Fruit fly (Drosophila melanogaster) whole organism, embryonic: Measurements from ENCODE around the gene CG7985.
A peak's percentile ranks its signal among the peaks of the same experiment; 100 is the strongest.

Experiments
- CG10209 ChIP-seq: fragments of 200-800 bp; sonication (Bioruptor generic); optimal IDR thresholded peaks from 3 replicates; lab custom pipeline; 2017; ENCODE audit warnings: missing biosample characterization, mild to moderate bottlenecking, missing genetic modification characterization, missing genetic modification reagents
- CG1024 ChIP-seq: fragments of 200-800 bp; sonication (Bioruptor generic); IDR thresholded peaks from 2 replicates; pipeline ENCODE4 v1.3.6; 2022; ENCODE audit warnings: missing biosample characterization, missing genetic modification characterization
- CG10274 ChIP-seq: fragments of 200-800 bp; sonication (Bioruptor generic); optimal IDR thresholded peaks from 3 replicates; lab custom pipeline; 2017; ENCODE audit warnings: missing biosample characterization, mild to moderate bottlenecking, missing genetic modification characterization
- CG10959 ChIP-seq: fragments of 200-800 bp; sonication (Bioruptor generic); IDR thresholded peaks from 2 replicates; pipeline ENCODE4 v1.3.6; 2022; ENCODE audit warnings: missing biosample characterization, missing genetic modification characterization
- CG11085 ChIP-seq: fragments of 200-800 bp; sonication (Bioruptor generic); IDR thresholded peaks from 2 replicates; pipeline ENCODE4 v1.3.6; 2022; ENCODE audit warnings: missing biosample characterization, missing genetic modification characterization
- CG11093 ChIP-seq: fragments of 200-800 bp; sonication (Bioruptor generic); IDR thresholded peaks from 3 replicates; pipeline ENCODE4 v1.3.6; 2022; ENCODE audit warnings: missing biosample characterization, missing genetic modification characterization
- CG12104 ChIP-seq: fragments of 200-800 bp; sonication (Bioruptor generic); optimal IDR thresholded peaks from 3 replicates; lab custom pipeline; 2016; ENCODE audit warnings: missing biosample characterization, missing genetic modification characterization
- CG12219 ChIP-seq: fragments of 200-800 bp; sonication (Bioruptor generic); optimal IDR thresholded peaks from 3 replicates; lab custom pipeline; 2018; ENCODE audit warnings: missing biosample characterization, mild to moderate bottlenecking, missing genetic modification characterization
- CG12659 ChIP-seq: fragments of 200-800 bp; sonication (Bioruptor generic); optimal IDR thresholded peaks from 3 replicates; lab custom pipeline; 2017; ENCODE audit warnings: mild to moderate bottlenecking, missing biosample characterization, missing genetic modification reagents, missing genetic modification characterization
- CG15269 ChIP-seq: fragments of 200-800 bp; sonication (Bioruptor generic); optimal IDR thresholded peaks from 2 replicates; lab custom pipeline; 2018; ENCODE audit warnings: missing biosample characterization, mild to moderate bottlenecking, missing genetic modification characterization, moderate library complexity
- CG1529 ChIP-seq: fragments of 200-800 bp; sonication (Bioruptor generic); optimal IDR thresholded peaks from 3 replicates; lab custom pipeline; 2018; ENCODE audit warnings: missing biosample characterization, missing genetic modification characterization
- CG16815 ChIP-seq: fragments of 200-800 bp; sonication (Bioruptor generic); optimal IDR thresholded peaks from 3 replicates; lab custom pipeline; 2017; ENCODE audit warnings: missing biosample characterization, mild to moderate bottlenecking, missing genetic modification characterization
- CG2129 ChIP-seq: fragments of 200-800 bp; sonication (Bioruptor generic); IDR thresholded peaks from 2 replicates; pipeline ENCODE4 v1.3.6; 2022; ENCODE audit warnings: missing biosample characterization, missing genetic modification characterization; ENCODE audit not compliant: partially characterized antibody
- CG32772 ChIP-seq: fragments of 200-800 bp; sonication (Bioruptor generic); IDR thresholded peaks from 2 replicates; pipeline ENCODE4 v1.3.6; 2022; ENCODE audit warnings: missing biosample characterization, missing genetic modification characterization
- CG34422 ChIP-seq: fragments of 200-800 bp; sonication (Bioruptor generic); IDR thresholded peaks from 3 replicates; pipeline ENCODE4 v1.3.6; 2022; ENCODE audit warnings: missing biosample characterization, missing genetic modification characterization
- CG42726 ChIP-seq: fragments of 200-800 bp; sonication (Bioruptor generic); IDR thresholded peaks from 2 replicates; pipeline ENCODE4 v1.3.6; 2022; ENCODE audit warnings: missing biosample characterization, missing genetic modification characterization; ENCODE audit not compliant: partially characterized antibody
- CG4707 ChIP-seq: fragments of 200-800 bp; sonication (Bioruptor generic); optimal IDR thresholded peaks from 2 replicates; lab custom pipeline; 2018; ENCODE audit warnings: missing biosample characterization, mild to moderate bottlenecking, missing genetic modification characterization, moderate library complexity
- CG5953 ChIP-seq: fragments of 200-800 bp; sonication (Bioruptor generic); IDR thresholded peaks from 2 replicates; pipeline ENCODE4 v1.3.6; 2022; ENCODE audit warnings: missing biosample characterization, missing genetic modification characterization
- CG7556 ChIP-seq: fragments of 200-800 bp; sonication (Bioruptor generic); optimal IDR thresholded peaks from 2 replicates; lab custom pipeline; 2017; ENCODE audit warnings: missing biosample characterization, mild to moderate bottlenecking, missing genetic modification characterization
- CG8281 ChIP-seq: fragments of 200-800 bp; sonication (Bioruptor generic); optimal IDR thresholded peaks from 2 replicates; lab custom pipeline; 2018; ENCODE audit warnings: missing biosample characterization, mild to moderate bottlenecking, missing genetic modification characterization, moderate library complexity
- CG8388 ChIP-seq: fragments of 200-800 bp; sonication (Bioruptor generic); optimal IDR thresholded peaks from 2 replicates; lab custom pipeline; 2019; ENCODE audit warnings: missing biosample characterization, mild to moderate bottlenecking, missing genetic modification characterization, moderate library complexity
- CG8944 ChIP-seq: fragments of 200-800 bp; sonication (Bioruptor generic); optimal IDR thresholded peaks from 3 replicates; lab custom pipeline; 2016; ENCODE audit warnings: missing biosample characterization, missing genetic modification characterization
- Dfd ChIP-seq, 2 experiments: fragments of >200 bp; optimal IDR thresholded peaks; 2 replicates each; lab custom pipeline; 2017; ENCODE audit warnings: missing biosample characterization in 2 of 2, missing genetic modification characterization in 2 of 2
- Dll ChIP-seq: fragments of 200-800 bp; sonication (Bioruptor generic); IDR thresholded peaks from 4 replicates; pipeline ENCODE4 v1.3.6; 2022; ENCODE audit warnings: missing biosample characterization, missing genetic modification characterization; ENCODE audit not compliant: partially characterized antibody
- Ets97D ChIP-seq: fragments of 200-800 bp; sonication (Bioruptor generic); optimal IDR thresholded peaks from 3 replicates; lab custom pipeline; 2016; ENCODE audit warnings: missing biosample characterization, missing genetic modification characterization
- HLH3B ChIP-seq: fragments of 200-800 bp; sonication (Bioruptor generic); IDR thresholded peaks from 2 replicates; pipeline ENCODE4 v1.3.6; 2022; ENCODE audit warnings: missing biosample characterization, missing genetic modification characterization
- Hand ChIP-seq: fragments of 200-800 bp; sonication (Bioruptor generic); optimal IDR thresholded peaks from 2 replicates; lab custom pipeline; 2017; ENCODE audit warnings: mild to moderate bottlenecking, missing biosample characterization, missing genetic modification reagents, missing genetic modification characterization
- Nf-YB ChIP-seq: fragments of 200-800 bp; sonication (Bioruptor generic); optimal IDR thresholded peaks from 3 replicates; lab custom pipeline; 2019; ENCODE audit warnings: missing biosample characterization, mild to moderate bottlenecking, missing genetic modification characterization, moderate library complexity
- Oli ChIP-seq: fragments of 200-800 bp; sonication (Bioruptor generic); optimal IDR thresholded peaks from 2 replicates; lab custom pipeline; 2018; ENCODE audit warnings: missing biosample characterization, mild to moderate bottlenecking, missing genetic modification characterization, moderate library complexity
- Opbp ChIP-seq: fragments of 200-800 bp; sonication (Bioruptor generic); IDR thresholded peaks from 3 replicates; pipeline ENCODE4 v1.3.6; 2022; ENCODE audit warnings: missing biosample characterization, missing genetic modification characterization; ENCODE audit not compliant: partially characterized antibody
- PHDP ChIP-seq: fragments of 200-800 bp; sonication (Bioruptor generic); optimal IDR thresholded peaks from 3 replicates; lab custom pipeline; 2018; ENCODE audit warnings: missing biosample characterization, mild to moderate bottlenecking, missing genetic modification characterization, moderate library complexity
- Ravus ChIP-seq: fragments of 200-800 bp; sonication (Bioruptor generic); IDR thresholded peaks from 2 replicates; pipeline ENCODE4 v1.3.6; 2022; ENCODE audit warnings: missing biosample characterization, missing genetic modification characterization
- Rx ChIP-seq: fragments of 200-800 bp; sonication (Bioruptor generic); IDR thresholded peaks from 2 replicates; pipeline ENCODE4 v1.3.6; 2022; ENCODE audit warnings: missing biosample characterization, missing genetic modification characterization
- Usf ChIP-seq: fragments of 200-800 bp; sonication (Bioruptor generic); optimal IDR thresholded peaks from 2 replicates; lab custom pipeline; 2017; ENCODE audit warnings: missing genotype, missing biosample characterization, missing genetic modification characterization
- amos ChIP-seq: fragments of 200-800 bp; sonication (Bioruptor generic); IDR thresholded peaks from 2 replicates; pipeline ENCODE4 v1.3.6; 2022; ENCODE audit warnings: missing biosample characterization, missing genetic modification characterization; ENCODE audit not compliant: partially characterized antibody
- ara ChIP-seq: fragments of 200-800 bp; sonication (Bioruptor generic); IDR thresholded peaks from 2 replicates; pipeline ENCODE4 v1.3.6; 2022; ENCODE audit warnings: missing biosample characterization, missing genetic modification characterization
- ato ChIP-seq: fragments of 200-800 bp; sonication (Bioruptor generic); IDR thresholded peaks from 2 replicates; pipeline ENCODE4 v1.3.6; 2022; ENCODE audit warnings: missing biosample characterization, missing genetic modification characterization; ENCODE audit not compliant: partially characterized antibody
- bcd ChIP-seq: fragments of 200-800 bp; sonication (Bioruptor generic); optimal IDR thresholded peaks from 2 replicates; lab custom pipeline; 2017; ENCODE audit warnings: missing biosample characterization, mild to moderate bottlenecking, missing genetic modification characterization
- bowl ChIP-seq: fragments of 200-800 bp; sonication (Bioruptor generic); IDR thresholded peaks from 2 replicates; pipeline ENCODE4 v1.3.6; 2022; ENCODE audit warnings: missing biosample characterization, missing genetic modification characterization
- dmrt11E ChIP-seq: fragments of 200-800 bp; sonication (Bioruptor generic); optimal IDR thresholded peaks from 3 replicates; lab custom pipeline; 2018; ENCODE audit warnings: missing biosample characterization, mild to moderate bottlenecking, missing genetic modification characterization, moderate library complexity
- fd102C ChIP-seq: fragments of 200-800 bp; sonication (Bioruptor generic); optimal IDR thresholded peaks from 2 replicates; lab custom pipeline; 2018; ENCODE audit warnings: missing biosample characterization, mild to moderate bottlenecking, missing genetic modification characterization, moderate library complexity
- gfzf ChIP-seq: fragments of 200-800 bp; sonication (Bioruptor generic); optimal IDR thresholded peaks from 2 replicates; lab custom pipeline; 2016; ENCODE audit warnings: missing biosample characterization, mild to moderate bottlenecking, missing genetic modification characterization, moderate library complexity
- hb ChIP-seq: fragments of 200-800 bp; sonication (Bioruptor generic); IDR thresholded peaks from 3 replicates; pipeline ENCODE4 v1.3.6; 2022; ENCODE audit warnings: missing biosample characterization, missing genetic modification characterization; ENCODE audit not compliant: partially characterized antibody
- her ChIP-seq: fragments of 200-800 bp; sonication (Bioruptor generic); optimal IDR thresholded peaks from 2 replicates; lab custom pipeline; 2016; ENCODE audit warnings: missing biosample characterization, missing genetic modification characterization
- mam ChIP-seq: fragments of 200-800 bp; sonication (Bioruptor generic); optimal IDR thresholded peaks from 3 replicates; lab custom pipeline; 2016; ENCODE audit warnings: missing biosample characterization, missing genetic modification characterization
- mld ChIP-seq: fragments of 200-800 bp; sonication (Bioruptor generic); IDR thresholded peaks from 3 replicates; pipeline ENCODE4 v1.3.6; 2022; ENCODE audit warnings: missing biosample characterization, missing genetic modification characterization; ENCODE audit not compliant: partially characterized antibody
- sc ChIP-seq, 3 experiments: fragments of >200 bp in 2 of 3; fragments of 200-800 bp in 1 of 3; sonication (Bioruptor generic) in 1 of 3; optimal IDR thresholded peaks; 2 replicates in 2 of 3; 3 replicates in 1 of 3; lab custom pipeline; 2017; ENCODE audit warnings: mild to moderate bottlenecking in 1 of 3, missing biosample characterization in 1 of 3, missing genetic modification characterization in 1 of 3, missing genetic modification reagents in 1 of 3
- seq ChIP-seq: fragments of 200-800 bp; sonication (Bioruptor generic); IDR thresholded peaks from 2 replicates; pipeline ENCODE4 v1.3.6; 2022; ENCODE audit warnings: missing biosample characterization, missing genetic modification characterization
- sug ChIP-seq: fragments of 200-800 bp; optimal IDR thresholded peaks from 2 replicates; lab custom pipeline; 2019; ENCODE audit warnings: missing biosample characterization, mild to moderate bottlenecking, missing genetic modification characterization, moderate library complexity
- unpg ChIP-seq: fragments of 200-800 bp; sonication (Bioruptor generic); optimal IDR thresholded peaks from 3 replicates; lab custom pipeline; 2018; ENCODE audit warnings: missing biosample characterization, mild to moderate bottlenecking, missing genetic modification characterization, moderate library complexity

Gene CG7985

dm6 chr3R:18255281-18255680 lies 55.6 kb downstream of the CG7985 start, which contains the start of the genes Ada2a, Polr2D, Tgs1 and moi (continued):
- TF ChIP-seq unpg (no peak), CG10959 (GFP tag; lab: Robert Waterston, UW) (no peak), Hand (GFP tag; lab: Kevin White, UChicago) (no peak), CG10274 (no peak), CG12659 (GFP tag; lab: Kevin White, UChicago) (peak; percentile 42), CG1024 (GFP tag; lab: Robert Waterston, UW) (no peak), CG1529 (no peak), CG42726 (GFP tag; lab: Robert Waterston, UW) (peak; percentile 73), HLH3B (no peak), Ravus (GFP tag; lab: Robert Waterston, UW) (no peak), CG15269 (tag; lab: Kevin White, UChicago) (no peak), CG11093 (no peak), Dfd (GFP tag; optimal IDR thresholded peaks at IDR 0.05; lab: Kevin White, UChicago) (no peak), CG10209 (no peak), CG8388 (GFP tag; lab: Kevin White, UChicago) (no peak), Dll (GFP tag; lab: Robert Waterston, UW) (peak; percentile 78), CG8944 (GFP tag; lab: Kevin White, UChicago) (no peak), ato (peak; percentile 57), Opbp (GFP tag; lab: Robert Waterston, UW) (peak; percentile 87), dmrt11E (no peak), Oli (tag; lab: Kevin White, UChicago) (no peak), bowl (GFP tag; lab: Robert Waterston, UW) (no peak), sc (optimal IDR thresholded peaks at IDR 0.05; lab: Kevin White, UChicago) (no peak), sc (GFP tag; optimal IDR thresholded peaks at IDR 0.05; lab: Kevin White, UChicago) (no peak), CG34422 (GFP tag; lab: Robert Waterston, UW) (peak; percentile 73; the same call in 1 of the 3 replicates), bcd (GFP tag; lab: Kevin White, UChicago) (no peak), sug (tag; lab: Kevin White, UChicago) (no peak), Usf (GFP tag; lab: Kevin White, UChicago) (no peak), PHDP (tag; lab: Kevin White, UChicago) (no peak), CG11085 (GFP tag; lab: Robert Waterston, UW) (no peak), CG2129 (peak; percentile 42; the same call in 1 of the 2 replicates), Nf-YB (GFP tag; lab: Kevin White, UChicago) (no peak), CG16815 (GFP tag; lab: Kevin White, UChicago) (no peak), mam (GFP tag; lab: Kevin White, UChicago) (no peak), CG7556 (GFP tag; lab: Kevin White, UChicago) (no peak), CG8281 (tag; lab: Kevin White, UChicago) (no peak), mld (peak; percentile 74; the same call in 2 of the 3 replicates), CG5953 (GFP tag; lab: Robert Waterston, UW) (no peak), CG4707 (no peak), her (GFP tag; lab: Kevin White, UChicago) (peak; percentile 2), hb (no peak), fd102C (GFP tag; lab: Kevin White, UChicago) (no peak), CG12219 (GFP tag; lab: Kevin White, UChicago) (no peak), Rx (GFP tag; lab: Robert Waterston, UW) (no peak), Ets97D (peak; percentile 23), gfzf (GFP tag; lab: Kevin White, UChicago) (peak; percentile 60), seq (no peak), amos (GFP tag; lab: Robert Waterston, UW) (peak; percentile 84), CG12104 (GFP tag; lab: Kevin White, UChicago) (no peak), ara (GFP tag; lab: Robert Waterston, UW) (no peak), CG32772 (GFP tag; lab: Robert Waterston, UW) (no peak)
